Worm (Caenorhabditis elegans) whole organism, L3 larva: ENCODE data around the gene clp-10.
A peak's percentile ranks its signal among the peaks of the same experiment; 100 is the strongest.

Source experiments
- R02D3.7 ChIP-seq: fragments of 150-350 bp; optimal IDR thresholded peaks from 2 replicates; lab custom pipeline; 2014; ENCODE audit warnings: missing biosample characterization, missing genetic modification characterization
- aly-2 ChIP-seq: fragments of 150-350 bp; optimal IDR thresholded peaks from 2 replicates; lab custom pipeline; 2014; ENCODE audit warnings: missing biosample characterization, missing genetic modification characterization
- ceh-16 ChIP-seq: sonication (generic microtip); optimal IDR thresholded peaks from 2 replicates; lab custom pipeline; 2017; ENCODE audit warnings: missing biosample characterization, missing genetic modification characterization
- ceh-28 ChIP-seq: fragments of 150-350 bp; optimal IDR thresholded peaks from 2 replicates; lab custom pipeline; 2014; ENCODE audit warnings: missing biosample characterization, missing genetic modification reagents, missing genetic modification characterization
- ceh-82 ChIP-seq: fragments of 150-350 bp; optimal IDR thresholded peaks from 2 replicates; lab custom pipeline; 2014; ENCODE audit warnings: missing biosample characterization, missing genetic modification characterization
- ceh-9 ChIP-seq: sonication (generic microtip); optimal IDR thresholded peaks from 2 replicates; lab custom pipeline; 2018; ENCODE audit warnings: missing biosample characterization, missing genetic modification characterization
- daf-12 ChIP-seq: fragments of 150-350 bp; optimal IDR thresholded peaks from 2 replicates; lab custom pipeline; 2014; ENCODE audit warnings: missing biosample characterization, missing genetic modification reagents, missing genetic modification characterization
- egl-5 ChIP-seq: fragments of 150-350 bp; optimal IDR thresholded peaks from 2 replicates; lab custom pipeline; 2017; ENCODE audit warnings: missing biosample characterization, missing genetic modification reagents, missing genetic modification characterization, inconsistent platforms
- elt-1 ChIP-seq: fragments of 150-350 bp; optimal IDR thresholded peaks from 2 replicates; lab custom pipeline; 2014; ENCODE audit warnings: missing biosample characterization, missing genetic modification characterization
- elt-2 ChIP-seq: sonication (generic microtip); optimal IDR thresholded peaks from 2 replicates; lab custom pipeline; 2016; ENCODE audit warnings: missing genetic modification reagents, mild to moderate bottlenecking, missing genetic modification characterization, missing compliant biosample characterization
- fkh-10 ChIP-seq: sonication (generic microtip); optimal IDR thresholded peaks from 2 replicates; lab custom pipeline; 2017; ENCODE audit warnings: missing biosample characterization, missing genetic modification reagents, missing genetic modification characterization
- fkh-2 ChIP-seq: fragments of 150-350 bp; optimal IDR thresholded peaks from 2 replicates; lab custom pipeline; 2014; ENCODE audit warnings: missing biosample characterization, missing genetic modification reagents, missing genetic modification characterization
- hmg-11 ChIP-seq: sonication (generic microtip); optimal IDR thresholded peaks from 2 replicates; lab custom pipeline; 2016; ENCODE audit warnings: missing genetic modification characterization, missing compliant biosample characterization
- jun-1 ChIP-seq: fragments of 150-350 bp; optimal IDR thresholded peaks from 2 replicates; lab custom pipeline; 2014; ENCODE audit warnings: missing biosample characterization, missing genetic modification reagents, missing genetic modification characterization
- lin-15B ChIP-seq: fragments of 150-350 bp; optimal IDR thresholded peaks from 2 replicates; lab custom pipeline; 2014; ENCODE audit warnings: missing biosample characterization, missing genetic modification characterization
- lin-39 ChIP-seq: fragments of 150-350 bp; optimal IDR thresholded peaks from 2 replicates; lab custom pipeline; 2018; ENCODE audit warnings: missing biosample characterization, missing genetic modification reagents, missing genetic modification characterization
- lsy-12 ChIP-seq: sonication (generic microtip); optimal IDR thresholded peaks from 2 replicates; lab custom pipeline; 2016; ENCODE audit warnings: mild to moderate bottlenecking, missing genetic modification characterization, missing compliant biosample characterization
- mdl-1 ChIP-seq: fragments of 150-350 bp; optimal IDR thresholded peaks from 2 replicates; lab custom pipeline; 2014; ENCODE audit warnings: missing biosample characterization, missing genetic modification characterization
- nfya-1 ChIP-seq: sonication (generic microtip); optimal IDR thresholded peaks from 2 replicates; lab custom pipeline; 2017; ENCODE audit warnings: missing genetic modification characterization, mild to moderate bottlenecking, missing compliant biosample characterization, antibody characterized with exemption, moderate library complexity; ENCODE audit not compliant: insufficient read depth
- nhr-12 ChIP-seq: fragments of 150-350 bp; optimal IDR thresholded peaks from 2 replicates; lab custom pipeline; 2014; ENCODE audit warnings: missing biosample characterization, missing genetic modification characterization
- nhr-23 ChIP-seq: fragments of 150-350 bp; optimal IDR thresholded peaks from 2 replicates; lab custom pipeline; 2014; ENCODE audit warnings: missing biosample characterization, missing genetic modification reagents, missing genetic modification characterization
- nhr-25 ChIP-seq: sonication (generic microtip); optimal IDR thresholded peaks from 2 replicates; lab custom pipeline; 2017; ENCODE audit warnings: missing biosample characterization, missing genetic modification characterization
- nhr-43 ChIP-seq: sonication (generic microtip); optimal IDR thresholded peaks from 2 replicates; lab custom pipeline; 2016; ENCODE audit warnings: mild to moderate bottlenecking, missing genetic modification characterization, missing compliant biosample characterization; ENCODE audit not compliant: poor library complexity, severe bottlenecking
- nhr-76 ChIP-seq: fragments of 150-350 bp; sonication (generic microtip); optimal IDR thresholded peaks from 5 replicates; lab custom pipeline; 2014; ENCODE audit warnings: missing biosample characterization, missing genetic modification characterization
- pha-4 ChIP-seq: fragments of 150-350 bp; optimal IDR thresholded peaks from 2 replicates; lab custom pipeline; 2014; ENCODE audit warnings: missing biosample characterization, missing genetic modification reagents, missing genetic modification characterization
- pqm-1 ChIP-seq: fragments of 150-350 bp; optimal IDR thresholded peaks from 2 replicates; lab custom pipeline; 2017; ENCODE audit warnings: missing biosample characterization, missing genetic modification characterization, inconsistent platforms
- sea-2 ChIP-seq: fragments of 150-350 bp; sonication (generic microtip); optimal IDR thresholded peaks from 4 replicates; lab custom pipeline; 2014; ENCODE audit warnings: missing biosample characterization, missing genetic modification reagents, missing genetic modification characterization
- skn-1 ChIP-seq: fragments of 150-350 bp; optimal IDR thresholded peaks from 2 replicates; lab custom pipeline; 2014; ENCODE audit warnings: missing biosample characterization, missing genetic modification characterization
- snpc-4 ChIP-seq: fragments of 150-350 bp; optimal IDR thresholded peaks from 2 replicates; lab custom pipeline; 2014; ENCODE audit warnings: missing biosample characterization, missing genetic modification characterization
- tbx-2 ChIP-seq: sonication (generic microtip); optimal IDR thresholded peaks from 2 replicates; lab custom pipeline; 2016; ENCODE audit warnings: mild to moderate bottlenecking, missing genetic modification characterization, missing compliant biosample characterization
- unc-39 ChIP-seq: sonication (generic microtip); optimal IDR thresholded peaks from 4 replicates; lab custom pipeline; 2017; ENCODE audit warnings: missing biosample characterization, missing genetic modification characterization
- zag-1 ChIP-seq: fragments of 150-350 bp; optimal IDR thresholded peaks from 2 replicates; lab custom pipeline; 2014; ENCODE audit warnings: missing biosample characterization, missing genetic modification characterization

Gene clp-10

DNA sequence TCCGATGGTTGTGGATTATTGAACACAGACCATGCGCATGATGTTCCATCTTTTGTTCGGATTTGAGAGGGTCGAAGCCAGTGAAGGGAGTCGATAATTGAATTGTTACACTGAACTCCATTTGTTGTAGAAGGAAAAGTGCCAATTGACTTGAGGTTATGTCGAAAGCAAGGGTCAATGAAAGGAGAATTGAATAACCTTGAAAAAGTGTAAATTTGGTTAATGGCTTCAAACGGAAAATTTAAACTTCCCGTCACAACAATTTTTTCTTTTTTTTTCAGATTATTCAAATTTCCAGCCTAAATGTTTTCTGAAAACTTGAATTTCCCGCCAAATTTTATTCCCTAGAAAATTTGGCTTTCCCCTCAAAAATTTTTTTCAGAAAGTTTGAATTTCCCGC, at the start of gene clp-10:
clp-10 (minus strand) TSS at position 101 of the 400 bp plus-strand sequence.
- TF ChIP-seq fkh-2 (tag; lab: Kevin White, UChicago) (no peak), hmg-11 (tag; lab: Kevin White, UChicago) (no peak), sea-2 (GFP tag; lab: Kevin White, UChicago) (no peak), aly-2 (tag; lab: Kevin White, UChicago) (no peak), nhr-43 (tag; lab: Kevin White, UChicago) (no peak), nhr-76 (tag; lab: Kevin White, UChicago) (no peak), ceh-16 (tag; lab: Kevin White, UChicago) (no peak), tbx-2 (tag; lab: Kevin White, UChicago) (no peak), ceh-9 (tag; lab: Kevin White, UChicago) (no peak), R02D3.7 (tag; lab: Kevin White, UChicago) (no peak)
- TF ChIP-seq, all 47 proteins: peak for 0

DNA sequence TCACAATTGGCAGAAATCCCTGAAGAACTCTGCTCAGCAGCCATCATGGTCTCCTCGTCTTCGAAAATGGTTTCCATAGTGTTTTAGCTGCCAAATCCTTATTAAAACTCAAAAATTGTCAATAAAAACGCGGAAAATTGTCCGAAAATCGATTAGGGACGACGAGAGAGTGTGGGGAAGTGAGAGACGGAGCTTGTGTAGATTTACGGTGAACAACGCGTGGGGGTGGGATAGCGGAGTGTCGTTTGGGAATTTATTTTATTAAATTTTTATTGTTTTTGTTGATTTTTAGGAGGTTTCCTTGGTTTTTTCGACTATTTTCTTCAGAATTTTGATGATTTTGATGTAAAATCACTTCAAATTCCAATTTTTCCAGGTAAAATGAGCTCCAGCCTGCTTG, 49.2 kb upstream of the clp-10 start, which contains the start of the genes F54C4.4 and mrpl-40:
F54C4.4 (minus strand) TSS at position 199 of the 400 bp plus-strand sequence.
mrpl-40 (plus strand) TSS at position 377 of the 400 bp plus-strand sequence.
- peak; percentile 86 for TF ChIP-seq ceh-28 (tag; lab: Kevin White, UChicago)
- TF ChIP-seq lsy-12 (tag; lab: Kevin White, UChicago): no peak
- no peak for TF ChIP-seq tbx-2 (tag; lab: Kevin White, UChicago)
- TF ChIP-seq pqm-1 (tag; lab: Kevin White, UChicago): no peak
- TF ChIP-seq nfya-1 (tag; lab: Kevin White, UChicago): peak; percentile 82
- TF ChIP-seq ceh-9 (tag; lab: Kevin White, UChicago): no peak
- TF ChIP-seq lin-15B (tag; lab: Kevin White, UChicago): peak; percentile 55
- TF ChIP-seq nhr-23 (tag; lab: Kevin White, UChicago): peak; percentile 65
- peak; percentile 97 for TF ChIP-seq R02D3.7 (tag; lab: Kevin White, UChicago)
- no peak for TF ChIP-seq nhr-12 (tag; lab: Kevin White, UChicago)
- no peak for TF ChIP-seq jun-1
- peak; percentile 29 for TF ChIP-seq fkh-10 (GFP tag; lab: Kevin White, UChicago)
- TF ChIP-seq elt-1 (tag; lab: Kevin White, UChicago): no peak
- TF ChIP-seq nhr-25 (tag; lab: Kevin White, UChicago): peak; percentile 15
- TF ChIP-seq pha-4 (tag; lab: Kevin White, UChicago): peak; percentile 78
- TF ChIP-seq nhr-43 (tag; lab: Kevin White, UChicago): peak; percentile 56
- peak; percentile 50 for TF ChIP-seq lin-39 (tag; lab: Kevin White, UChicago)
- TF ChIP-seq elt-2 (tag; lab: Kevin White, UChicago): peak; percentile 7
- no peak for TF ChIP-seq unc-39
- TF ChIP-seq egl-5 (tag; lab: Kevin White, UChicago): no peak
- TF ChIP-seq hmg-11 (tag; lab: Kevin White, UChicago): no peak
- no peak for TF ChIP-seq skn-1

DNA sequence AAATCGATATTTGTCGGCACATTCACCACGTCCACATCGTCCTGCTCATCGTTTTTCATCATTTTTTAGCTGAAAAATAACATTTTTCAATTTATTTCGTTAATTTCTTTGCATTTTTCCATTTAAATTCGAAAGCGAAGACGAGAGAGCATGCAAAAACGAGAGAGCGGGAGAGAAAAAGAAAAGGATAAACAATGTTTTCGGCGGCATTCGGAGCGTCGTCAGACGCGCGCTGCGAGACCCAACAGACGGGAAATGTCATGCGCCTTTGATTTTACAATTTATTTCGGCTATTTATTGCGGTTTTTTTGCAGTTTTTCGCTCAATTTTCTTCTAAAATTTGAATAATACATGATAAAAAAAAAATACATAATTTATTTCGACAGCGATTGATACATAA, 48.3 kb upstream of the clp-10 start, which contains the start of gene attf-3:
attf-3 (minus strand) TSS at position 69 of the 400 bp plus-strand sequence.
- TF ChIP-seq lsy-12 (tag; lab: Kevin White, UChicago) (no peak), pha-4 (tag; lab: Kevin White, UChicago) (peak; percentile 82), lin-15B (tag; lab: Kevin White, UChicago) (peak; percentile 83), pqm-1 (tag; lab: Kevin White, UChicago) (peak; percentile 43), ceh-82 (tag; lab: Kevin White, UChicago) (no peak), fkh-10 (GFP tag; lab: Kevin White, UChicago) (peak; percentile 21), lin-39 (tag; lab: Kevin White, UChicago) (peak; percentile 66), nhr-12 (tag; lab: Kevin White, UChicago) (no peak), egl-5 (tag; lab: Kevin White, UChicago) (peak; percentile 39), ceh-16 (tag; lab: Kevin White, UChicago) (no peak), nhr-25 (tag; lab: Kevin White, UChicago) (peak; percentile 17), zag-1 (no peak), nhr-43 (tag; lab: Kevin White, UChicago) (no peak), nhr-23 (tag; lab: Kevin White, UChicago) (peak; percentile 66), mdl-1 (tag; lab: Kevin White, UChicago) (no peak), jun-1 (no peak), elt-2 (tag; lab: Kevin White, UChicago) (peak; percentile 23), ceh-28 (tag; lab: Kevin White, UChicago) (peak; percentile 21), hmg-11 (tag; lab: Kevin White, UChicago) (peak; percentile 87), R02D3.7 (tag; lab: Kevin White, UChicago) (peak; percentile 64), daf-12 (no peak), nfya-1 (tag; lab: Kevin White, UChicago) (peak; percentile 82), fkh-2 (tag; lab: Kevin White, UChicago) (peak; percentile 44), snpc-4 (tag; lab: Kevin White, UChicago) (peak; percentile 51)
